Worm (Caenorhabditis elegans) whole organism, L1 larva: ENCODE results near the gene K08H10.6.

Experiments
- blmp-1 ChIP-seq: fragments of 150-350 bp; optimal IDR thresholded peaks from 2 replicates; lab custom pipeline; 2014; ENCODE audit warnings: missing biosample characterization, missing genetic modification characterization
- efl-3 ChIP-seq: fragments of 200-800 bp; sonication (Bioruptor generic); optimal IDR thresholded peaks from 2 replicates; lab custom pipeline; 2018; ENCODE audit warnings: mild to moderate bottlenecking, missing genetic modification characterization, missing compliant biosample characterization
- lsy-2 ChIP-seq, 2 experiments: fragments of 150-350 bp; optimal IDR thresholded peaks; 2 replicates each; lab custom pipeline; 2014; ENCODE audit warnings: missing biosample characterization in 2 of 2, missing genetic modification characterization in 2 of 2
- mdl-1 ChIP-seq, 2 experiments: fragments of 150-350 bp; optimal IDR thresholded peaks; 2 replicates each; lab custom pipeline; 2014 to 2017; ENCODE audit warnings: missing biosample characterization in 2 of 2, missing genetic modification characterization in 2 of 2, inconsistent platforms in 1 of 2
- nhr-12 ChIP-seq: sonication (generic microtip); optimal IDR thresholded peaks from 2 replicates; lab custom pipeline; 2017; ENCODE audit warnings: missing biosample characterization, missing genetic modification characterization
- snpc-4 ChIP-seq: fragments of 150-350 bp; optimal IDR thresholded peaks from 2 replicates; lab custom pipeline; 2014; ENCODE audit warnings: missing biosample characterization, missing genetic modification characterization

DNA sequence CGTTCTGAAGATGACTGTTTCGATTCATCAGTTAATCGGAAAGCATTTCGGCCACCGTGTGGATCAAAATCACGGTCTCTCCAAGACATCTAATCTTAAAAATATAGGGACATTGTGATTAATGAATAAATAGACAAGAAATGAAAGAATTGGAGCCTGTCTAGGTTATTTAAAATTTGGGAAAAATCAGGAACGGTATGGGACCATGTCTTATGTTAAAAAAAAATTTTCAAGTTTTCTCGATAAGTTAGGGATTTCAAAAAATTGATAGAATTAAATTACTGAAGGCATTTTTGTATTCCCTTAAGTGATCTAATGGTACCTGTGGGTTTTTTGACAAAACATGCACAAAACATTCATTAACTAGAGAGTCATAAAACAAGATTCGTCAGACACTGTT is 19.6 kb downstream of the K08H10.6 start, which contains the start of gene unc-41:
- TF ChIP-seq mdl-1 (tag; optimal IDR thresholded peaks at IDR 0.05; lab: Kevin White, UChicago), result no peak
- TF ChIP-seq snpc-4 (tag; lab: Kevin White, UChicago), result no peak
- no peak for TF ChIP-seq blmp-1
- TF ChIP-seq nhr-12 (tag; lab: Kevin White, UChicago), result no peak
- TF ChIP-seq efl-3, result no peak
- no peak for TF ChIP-seq lsy-2 (tag; optimal IDR thresholded peaks at IDR 0.05; lab: Kevin White, UChicago)
